Worm (Caenorhabditis elegans) whole organism, L3 larva: ENCODE results near the gene F42D1.4.

Source experiments
- R02D3.7 ChIP-seq: fragments of 150-350 bp; optimal IDR thresholded peaks from 2 replicates; lab custom pipeline; 2014; ENCODE audit warnings: missing biosample characterization, missing genetic modification characterization
- ZK546.5 ChIP-seq: sonication (generic microtip); optimal IDR thresholded peaks from 2 replicates; lab custom pipeline; 2017; ENCODE audit warnings: missing biosample characterization, missing genetic modification characterization
- ama-1 ChIP-seq: fragments of 150-350 bp; optimal IDR thresholded peaks from 2 replicates; lab custom pipeline; 2018
- ceh-16 ChIP-seq: sonication (generic microtip); optimal IDR thresholded peaks from 2 replicates; lab custom pipeline; 2017; ENCODE audit warnings: missing biosample characterization, missing genetic modification characterization
- ceh-28 ChIP-seq: fragments of 150-350 bp; optimal IDR thresholded peaks from 2 replicates; lab custom pipeline; 2014; ENCODE audit warnings: missing biosample characterization, missing genetic modification reagents, missing genetic modification characterization
- ceh-9 ChIP-seq: sonication (generic microtip); optimal IDR thresholded peaks from 2 replicates; lab custom pipeline; 2018; ENCODE audit warnings: missing biosample characterization, missing genetic modification characterization
- daf-12 ChIP-seq: fragments of 150-350 bp; optimal IDR thresholded peaks from 2 replicates; lab custom pipeline; 2014; ENCODE audit warnings: missing biosample characterization, missing genetic modification reagents, missing genetic modification characterization
- egl-27 ChIP-seq: sonication (generic microtip); optimal IDR thresholded peaks from 4 replicates; lab custom pipeline; 2017; ENCODE audit warnings: missing biosample characterization, missing genetic modification reagents, missing genetic modification characterization
- elt-1 ChIP-seq: fragments of 150-350 bp; optimal IDR thresholded peaks from 2 replicates; lab custom pipeline; 2014; ENCODE audit warnings: missing biosample characterization, missing genetic modification characterization
- elt-2 ChIP-seq: sonication (generic microtip); optimal IDR thresholded peaks from 2 replicates; lab custom pipeline; 2016; ENCODE audit warnings: missing genetic modification reagents, mild to moderate bottlenecking, missing genetic modification characterization, missing compliant biosample characterization
- elt-3 ChIP-seq, 3 experiments: fragments of 150-350 bp in 1 of 3; sonication (generic microtip) in 2 of 3; optimal IDR thresholded peaks; 2 replicates in 2 of 3; 4 replicates in 1 of 3; lab custom pipeline; 2014 to 2017; ENCODE audit warnings: missing biosample characterization in 3 of 3, missing genetic modification characterization in 3 of 3
- eor-1 ChIP-seq, 2 experiments: fragments of 150-350 bp; optimal IDR thresholded peaks; 2 replicates each; lab custom pipeline; 2014 to 2018; ENCODE audit warnings: missing biosample characterization in 2 of 2, missing genetic modification characterization in 2 of 2
- fkh-10 ChIP-seq: sonication (generic microtip); optimal IDR thresholded peaks from 2 replicates; lab custom pipeline; 2017; ENCODE audit warnings: missing biosample characterization, missing genetic modification reagents, missing genetic modification characterization
- fos-1 ChIP-seq: fragments of 150-350 bp; optimal IDR thresholded peaks from 2 replicates; lab custom pipeline; 2014; ENCODE audit warnings: missing biosample characterization, missing genetic modification characterization
- hmg-11 ChIP-seq: sonication (generic microtip); optimal IDR thresholded peaks from 2 replicates; lab custom pipeline; 2016; ENCODE audit warnings: missing genetic modification characterization, missing compliant biosample characterization
- lin-39 ChIP-seq: fragments of 150-350 bp; optimal IDR thresholded peaks from 2 replicates; lab custom pipeline; 2018; ENCODE audit warnings: missing biosample characterization, missing genetic modification reagents, missing genetic modification characterization
- lsy-12 ChIP-seq: sonication (generic microtip); optimal IDR thresholded peaks from 2 replicates; lab custom pipeline; 2016; ENCODE audit warnings: mild to moderate bottlenecking, missing genetic modification characterization, missing compliant biosample characterization
- mdl-1 ChIP-seq: fragments of 150-350 bp; optimal IDR thresholded peaks from 2 replicates; lab custom pipeline; 2014; ENCODE audit warnings: missing biosample characterization, missing genetic modification characterization
- mml-1 ChIP-seq: fragments of 150-350 bp; sonication (generic microtip); optimal IDR thresholded peaks from 3 replicates; lab custom pipeline; 2014; ENCODE audit warnings: missing biosample characterization, missing genetic modification characterization
- nfya-1 ChIP-seq: sonication (generic microtip); optimal IDR thresholded peaks from 2 replicates; lab custom pipeline; 2017; ENCODE audit warnings: missing genetic modification characterization, mild to moderate bottlenecking, missing compliant biosample characterization, antibody characterized with exemption, moderate library complexity; ENCODE audit not compliant: insufficient read depth
- nhr-12 ChIP-seq: fragments of 150-350 bp; optimal IDR thresholded peaks from 2 replicates; lab custom pipeline; 2014; ENCODE audit warnings: missing biosample characterization, missing genetic modification characterization
- nhr-23 ChIP-seq: fragments of 150-350 bp; optimal IDR thresholded peaks from 2 replicates; lab custom pipeline; 2014; ENCODE audit warnings: missing biosample characterization, missing genetic modification reagents, missing genetic modification characterization
- nhr-237 ChIP-seq: fragments of 150-350 bp; optimal IDR thresholded peaks from 2 replicates; lab custom pipeline; 2014; ENCODE audit warnings: missing biosample characterization, missing genetic modification characterization
- nhr-28 ChIP-seq: fragments of 150-350 bp; optimal IDR thresholded peaks from 2 replicates; lab custom pipeline; 2014; ENCODE audit warnings: missing biosample characterization, missing genetic modification characterization
- nhr-43 ChIP-seq: sonication (generic microtip); optimal IDR thresholded peaks from 2 replicates; lab custom pipeline; 2016; ENCODE audit warnings: mild to moderate bottlenecking, missing genetic modification characterization, missing compliant biosample characterization; ENCODE audit not compliant: poor library complexity, severe bottlenecking
- nhr-67 ChIP-seq: fragments of 150-350 bp; optimal IDR thresholded peaks from 2 replicates; lab custom pipeline; 2014; ENCODE audit warnings: missing biosample characterization, missing genetic modification characterization
- nhr-76 ChIP-seq: fragments of 150-350 bp; sonication (generic microtip); optimal IDR thresholded peaks from 5 replicates; lab custom pipeline; 2014; ENCODE audit warnings: missing biosample characterization, missing genetic modification characterization
- pha-4 ChIP-seq: fragments of 150-350 bp; optimal IDR thresholded peaks from 2 replicates; lab custom pipeline; 2014; ENCODE audit warnings: missing biosample characterization, missing genetic modification reagents, missing genetic modification characterization
- sea-2 ChIP-seq: fragments of 150-350 bp; sonication (generic microtip); optimal IDR thresholded peaks from 4 replicates; lab custom pipeline; 2014; ENCODE audit warnings: missing biosample characterization, missing genetic modification reagents, missing genetic modification characterization
- skn-1 ChIP-seq: fragments of 150-350 bp; optimal IDR thresholded peaks from 2 replicates; lab custom pipeline; 2014; ENCODE audit warnings: missing biosample characterization, missing genetic modification characterization
- snpc-4 ChIP-seq: fragments of 150-350 bp; optimal IDR thresholded peaks from 2 replicates; lab custom pipeline; 2014; ENCODE audit warnings: missing biosample characterization, missing genetic modification characterization
- tbx-2 ChIP-seq: sonication (generic microtip); optimal IDR thresholded peaks from 2 replicates; lab custom pipeline; 2016; ENCODE audit warnings: mild to moderate bottlenecking, missing genetic modification characterization, missing compliant biosample characterization
- unc-39 ChIP-seq: sonication (generic microtip); optimal IDR thresholded peaks from 4 replicates; lab custom pipeline; 2017; ENCODE audit warnings: missing biosample characterization, missing genetic modification characterization
- unc-62 ChIP-seq: fragments of 150-350 bp; sonication (generic microtip); optimal IDR thresholded peaks from 4 replicates; lab custom pipeline; 2014; ENCODE audit warnings: missing biosample characterization, missing genetic modification reagents, missing genetic modification characterization
- zag-1 ChIP-seq: fragments of 150-350 bp; optimal IDR thresholded peaks from 2 replicates; lab custom pipeline; 2014; ENCODE audit warnings: missing biosample characterization, missing genetic modification characterization
- ztf-11 ChIP-seq: fragments of 150-350 bp; optimal IDR thresholded peaks from 2 replicates; lab custom pipeline; 2014; ENCODE audit warnings: missing biosample characterization, missing genetic modification characterization
- ztf-4 ChIP-seq: fragments of 150-350 bp; optimal IDR thresholded peaks from 2 replicates; lab custom pipeline; 2014; ENCODE audit warnings: missing biosample characterization, missing genetic modification characterization

The F42D1.4 gene

DNA sequence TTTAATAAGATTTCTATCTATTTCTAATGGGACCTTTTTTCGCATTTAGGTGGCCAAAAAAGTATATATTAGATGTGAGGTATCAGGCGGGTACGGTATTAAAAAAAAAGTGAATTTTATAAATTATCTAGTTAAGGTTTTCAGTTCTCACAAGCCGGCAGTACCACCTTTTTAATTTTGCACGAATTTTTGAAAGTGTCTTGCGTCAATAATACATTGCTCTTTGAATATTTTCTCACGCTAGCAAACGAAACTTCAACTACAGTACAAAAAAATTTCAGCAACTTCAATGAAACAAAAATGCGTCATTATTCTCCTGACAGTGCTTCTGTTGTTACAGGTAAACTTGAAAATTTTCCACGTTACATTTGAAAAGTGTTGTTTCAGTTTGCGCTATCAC, at the start of gene F42D1.4:
Gene F42D1.4, plus strand, starts transcription at position 301 of the 400 bp plus-strand sequence.
- no peak for TF ChIP-seq nhr-28
- TF ChIP-seq lsy-12 (tag; lab: Kevin White, UChicago), result no peak
- TF ChIP-seq skn-1 (tag; lab: Kevin White, UChicago), result no peak
- no peak for TF ChIP-seq nhr-43 (tag; lab: Kevin White, UChicago)
- TF ChIP-seq nfya-1 (tag; lab: Kevin White, UChicago), result no peak
- no peak for TF ChIP-seq pha-4
- TF ChIP-seq zag-1 (tag; lab: Kevin White, UChicago), result no peak
- TF ChIP-seq ceh-16 (tag; lab: Kevin White, UChicago), result no peak
- TF ChIP-seq nhr-76 (tag; lab: Kevin White, UChicago), result no peak
- no peak for TF ChIP-seq daf-12 (tag; lab: Kevin White, UChicago)
- no peak for TF ChIP-seq mdl-1 (tag; lab: Kevin White, UChicago)
- TF ChIP-seq nhr-67, result no peak
- TF ChIP-seq ama-1 (lab: Kevin White, UChicago), result no peak
- TF ChIP-seq R02D3.7 (tag; lab: Kevin White, UChicago), result no peak

DNA sequence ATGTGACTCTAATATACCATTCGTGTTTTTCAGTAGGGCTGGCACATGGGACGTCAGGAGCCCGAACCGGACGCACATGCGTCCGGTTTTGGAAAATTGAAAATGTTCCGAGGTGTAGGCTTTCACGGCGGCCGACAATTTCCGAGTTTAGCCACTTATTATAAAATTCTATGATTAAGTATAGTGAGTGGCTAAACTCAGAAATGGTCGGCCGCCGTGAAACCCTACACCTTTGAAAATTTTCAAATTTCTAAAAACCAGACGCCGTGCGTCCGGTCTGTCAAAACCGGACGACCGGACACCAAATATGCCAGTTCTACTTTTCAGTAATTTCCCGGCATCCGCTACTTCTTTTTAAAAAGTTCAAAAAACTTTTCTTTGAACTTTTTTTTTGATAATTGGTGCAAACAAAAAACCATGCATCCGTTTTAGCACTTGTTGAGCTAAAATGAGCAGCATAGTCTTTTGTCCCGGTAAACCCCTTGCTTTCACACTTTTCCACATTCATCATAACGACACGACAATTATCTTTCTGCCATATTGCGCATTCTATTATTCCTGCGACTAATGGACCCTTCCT, 49.3 kb upstream of the F42D1.4 start:
- TF ChIP-seq nhr-28 (no peak), fos-1 (no peak), unc-62 (GFP tag; lab: Kevin White, UChicago) (no peak), mml-1 (tag; lab: Kevin White, UChicago) (no peak), ztf-4 (tag; lab: Kevin White, UChicago) (no peak), nhr-12 (no peak), daf-12 (tag; lab: Kevin White, UChicago) (no peak), nfya-1 (tag; lab: Kevin White, UChicago) (no peak), egl-27 (tag; lab: Kevin White, UChicago) (no peak), tbx-2 (tag; lab: Kevin White, UChicago) (no peak), unc-39 (tag; lab: Kevin White, UChicago) (no peak), elt-3 (tag; optimal IDR thresholded peaks at IDR 0.05; lab: Kevin White, UChicago) (no peak), elt-2 (no peak), ztf-11 (tag; lab: Kevin White, UChicago) (no peak), ama-1 (lab: Kevin White, UChicago) (no peak), ceh-9 (no peak), elt-1 (tag; lab: Kevin White, UChicago) (no peak), nhr-23 (tag; lab: Kevin White, UChicago) (no peak), ceh-28 (tag; lab: Kevin White, UChicago) (no peak), lin-39 (tag; lab: Kevin White, UChicago) (no peak)
- TF ChIP-seq, all 47 proteins: peak for 0

DNA sequence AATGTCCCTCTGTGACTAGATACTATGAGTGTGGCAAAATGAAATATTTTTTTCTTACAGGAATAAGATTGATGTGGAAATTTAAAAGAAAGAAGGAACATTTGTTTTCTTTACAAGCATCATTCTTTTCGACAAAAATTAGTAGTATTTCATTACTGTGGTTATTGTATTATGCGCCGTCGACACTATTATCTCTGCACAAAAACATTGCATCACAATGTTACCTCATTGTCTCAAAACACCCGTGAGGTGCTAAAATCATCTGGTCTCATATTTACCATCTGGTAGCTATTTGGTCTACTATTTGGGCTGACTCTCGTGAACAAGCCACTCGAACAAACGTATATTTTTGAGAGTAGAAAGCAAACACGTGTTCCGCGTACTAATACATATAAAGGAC, 47.5 kb upstream of the F42D1.4 start:
- TF ChIP-seq fkh-10 (GFP tag; lab: Kevin White, UChicago) (no peak), pha-4 (peak; percentile 62), sea-2 (GFP tag; lab: Kevin White, UChicago) (no peak)

DNA sequence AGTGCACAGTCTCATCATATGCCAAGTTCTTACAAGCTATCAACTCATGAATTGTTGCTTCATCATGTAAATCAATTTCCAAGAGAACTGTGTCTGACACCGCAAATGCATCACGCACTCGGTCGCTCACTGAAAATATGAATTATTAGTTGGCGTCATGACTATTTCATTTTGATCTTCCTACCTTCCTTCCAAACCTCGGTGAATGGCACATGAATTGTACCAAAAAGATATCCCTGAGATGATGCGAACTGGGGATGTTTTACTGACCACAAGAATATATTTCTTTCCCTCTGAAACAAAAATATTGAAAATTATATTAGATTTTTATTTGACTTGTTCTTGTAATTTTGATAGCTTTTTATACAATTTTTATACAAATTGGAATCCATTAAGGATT, 46.9 kb upstream of the F42D1.4 start:
- TF ChIP-seq nhr-237 (tag; lab: Kevin White, UChicago) (no peak), fkh-10 (GFP tag; lab: Kevin White, UChicago) (no peak), ceh-9 (no peak), mml-1 (tag; lab: Kevin White, UChicago) (no peak), hmg-11 (tag; lab: Kevin White, UChicago) (no peak), nhr-23 (tag; lab: Kevin White, UChicago) (no peak), eor-1 (tag; optimal IDR thresholded peaks at IDR 0.05; lab: Kevin White, UChicago) (no peak)

DNA sequence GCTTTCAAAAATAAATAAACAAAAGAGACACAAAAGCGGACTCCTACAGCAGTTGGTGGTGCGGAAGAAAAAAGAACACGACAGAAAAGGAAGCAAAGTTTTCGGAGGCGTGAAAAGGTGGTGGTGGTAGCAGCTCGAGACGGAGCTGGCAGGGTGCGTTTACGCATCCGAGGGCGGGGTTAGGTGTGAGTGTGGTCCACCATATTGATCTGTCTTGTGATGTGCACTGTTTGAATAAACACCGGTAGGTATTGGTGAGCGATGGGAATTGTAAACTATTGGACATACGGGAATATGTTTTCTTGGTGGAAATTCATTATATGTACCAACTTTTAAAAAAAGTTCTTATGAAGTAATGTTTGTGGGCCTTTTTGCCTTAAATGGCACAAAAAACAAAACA, 46.0 kb upstream of the F42D1.4 start, which contains the start of gene C05G5.5:
Gene C05G5.5, minus strand, starts transcription at position 101 of the 400 bp plus-strand sequence.
- TF ChIP-seq snpc-4 (tag; lab: Kevin White, UChicago) (no peak), nhr-237 (tag; lab: Kevin White, UChicago) (no peak), eor-1 (tag; optimal IDR thresholded peaks at IDR 0.05; lab: Kevin White, UChicago) (no peak), pha-4 (no peak), ztf-4 (tag; lab: Kevin White, UChicago) (no peak), egl-27 (tag; lab: Kevin White, UChicago) (no peak), ceh-16 (tag; lab: Kevin White, UChicago) (no peak), skn-1 (tag; lab: Kevin White, UChicago) (no peak), nfya-1 (tag; lab: Kevin White, UChicago) (no peak), daf-12 (tag; lab: Kevin White, UChicago) (no peak), ama-1 (lab: Kevin White, UChicago) (no peak), unc-62 (GFP tag; lab: Kevin White, UChicago) (no peak), ZK546.5 (tag; lab: Kevin White, UChicago) (no peak), unc-39 (tag; lab: Kevin White, UChicago) (no peak), zag-1 (tag; lab: Kevin White, UChicago) (no peak), lsy-12 (tag; lab: Kevin White, UChicago) (no peak), nhr-67 (no peak)
